Worm (Caenorhabditis elegans): ENCODE measurements around the gene Y43F8B.18.

DNA sequence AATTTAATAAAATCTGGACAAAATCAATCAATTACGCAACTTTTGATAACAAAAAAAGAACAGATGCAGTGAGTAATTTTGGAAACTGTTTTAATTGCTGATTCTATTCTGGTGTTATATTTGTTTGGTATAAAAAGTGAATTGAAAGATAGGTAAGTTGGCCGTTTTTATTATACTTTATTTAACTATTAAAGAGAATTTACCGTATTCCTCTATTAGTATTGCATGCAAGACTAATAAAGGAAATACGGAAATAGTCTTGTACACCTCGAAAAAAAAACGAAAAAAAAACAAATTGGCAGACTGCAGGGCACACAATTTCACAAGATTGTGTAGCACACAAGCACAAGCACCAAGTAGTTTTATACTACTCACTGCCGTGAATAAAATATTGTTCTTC lies 23.2 kb upstream of the Y43F8B.18 start, which contains the start of gene Y43F8B.25:
- no peak for TF ChIP-seq ama-1 (optimal IDR thresholded peaks at IDR 0.05)
- no peak for TF ChIP-seq aly-1 (tag; optimal IDR thresholded peaks at IDR 0.05)
- TF ChIP-seq B0310.2 (tag; optimal IDR thresholded peaks at IDR 0.05): no peak
- TF ChIP-seq tbx-37 (GFP tag; conservative IDR thresholded peaks at IDR 0.05): no peak
- TF ChIP-seq F13C5.2 (tag; optimal IDR thresholded peaks at IDR 0.05): no peak
- TF ChIP-seq ceh-13 (GFP tag; optimal IDR thresholded peaks at IDR 0.05): no peak
- no peak for TF ChIP-seq hnd-1 (tag; optimal IDR thresholded peaks at IDR 0.05)
- TF ChIP-seq sea-1 (GFP tag; conservative IDR thresholded peaks at IDR 0.05): no peak
- TF ChIP-seq hmbx-1 (tag; optimal IDR thresholded peaks at IDR 0.05): no peak
- TF ChIP-seq hmg-4 (GFP tag; optimal IDR thresholded peaks at IDR 0.05): no peak
- no peak for TF ChIP-seq tra-4 (tag; optimal IDR thresholded peaks at IDR 0.05)
- no peak for TF ChIP-seq ets-7 (tag; optimal IDR thresholded peaks at IDR 0.05)

Data from whole organism, early embryonic.